In the genomic region with DNA sequence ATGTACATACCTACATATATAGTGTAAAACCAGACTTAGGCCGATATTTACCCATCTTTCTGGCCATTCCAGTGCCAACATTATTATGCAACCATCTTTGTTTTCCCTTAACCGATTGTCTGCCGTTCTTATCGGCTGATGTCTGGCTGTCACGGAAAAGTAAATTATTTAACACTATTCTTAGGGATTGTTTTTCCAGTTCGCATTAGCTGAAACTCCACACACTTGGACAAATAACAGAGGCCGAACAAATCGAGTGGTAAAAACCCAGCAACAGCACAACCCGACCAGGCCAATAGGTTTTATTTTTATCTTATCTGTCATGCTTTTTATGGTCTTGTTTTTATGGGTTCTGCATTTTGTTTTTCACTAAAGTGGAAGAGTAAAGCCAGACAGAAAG, we compare ENCODE assay signal across 2 fruit fly cellular contexts.
TF ChIP-seq lines count a peak whose summit lies in the region.

No protein-coding gene starts in this region.

- TF ChIP-seq CTCF in whole organism, embryonic (GFP tag; optimal IDR thresholded peaks at IDR 0.05; lab: Kevin White, UChicago), result no peak

TF ChIP-seq in whole organism, embryonic, 481 proteins besides CTCF, POLR2A, EP300 and RAD21 (continues in another document):
- TF ChIP-seq Pdp1 (GFP tag; optimal IDR thresholded peaks at IDR 0.05; lab: Kevin White, UChicago) (peak in 1 of 2 experiments; percentile 88), Gug (GFP tag; IDR thresholded peaks at IDR 0.05; lab: Robert Waterston, UW) (no peak), Hsf (GFP tag; optimal IDR thresholded peaks at IDR 0.05; lab: Kevin White, UChicago) (no peak), pfk (GFP tag; optimal IDR thresholded peaks at IDR 0.05; lab: Kevin White, UChicago) (no peak), CG11093 (GFP tag; IDR thresholded peaks at IDR 0.05; lab: Robert Waterston, UW) (no peak), bowl (GFP tag; IDR thresholded peaks at IDR 0.05; lab: Robert Waterston, UW) (no peak), CG13123 (GFP tag; optimal IDR thresholded peaks at IDR 0.05; lab: Kevin White, UChicago) (no peak), zen2 (GFP tag; IDR thresholded peaks at IDR 0.05; lab: Robert Waterston, UW; ENCODE audit: partially characterized antibody) (no peak), CG31388 (GFP tag; optimal IDR thresholded peaks at IDR 0.05; lab: Kevin White, UChicago) (no peak), Antp (GFP tag; optimal IDR thresholded peaks at IDR 0.05; lab: Kevin White, UChicago) (no peak), B-H2 (GFP tag; optimal IDR thresholded peaks at IDR 0.05; lab: Kevin White, UChicago) (peak; percentile 45), Lim3 (GFP tag; IDR thresholded peaks at IDR 0.05; lab: Robert Waterston, UW) (no peak), al (GFP tag; IDR thresholded peaks at IDR 0.05; lab: Robert Waterston, UW) (no peak), exex (tag; optimal IDR thresholded peaks at IDR 0.05; lab: Kevin White, UChicago) (peak; percentile 43), zfh2 (GFP tag; optimal IDR thresholded peaks at IDR 0.05; lab: Kevin White, UChicago) (no peak), Hmr (GFP tag; optimal IDR thresholded peaks at IDR 0.05; lab: Kevin White, UChicago) (peak; percentile 17), pum (GFP tag; optimal IDR thresholded peaks at IDR 0.05; lab: Kevin White, UChicago) (no peak), CG18599 (GFP tag; optimal IDR thresholded peaks at IDR 0.05; lab: Kevin White, UChicago) (peak; percentile 34), dimm (GFP tag; IDR thresholded peaks at IDR 0.05; lab: Robert Waterston, UW) (no peak), CG15011 (GFP tag; optimal IDR thresholded peaks at IDR 0.05; lab: Kevin White, UChicago) (no peak), CG15514 (GFP tag; optimal IDR thresholded peaks at IDR 0.05; lab: Kevin White, UChicago) (no peak), wor (GFP tag; IDR thresholded peaks at IDR 0.05; lab: Robert Waterston, UW) (no peak), Dad (GFP tag; optimal IDR thresholded peaks at IDR 0.05; lab: Kevin White, UChicago) (no peak), CG17612 (GFP tag; IDR thresholded peaks at IDR 0.05; lab: Robert Waterston, UW) (no peak), fu2 (GFP tag; optimal IDR thresholded peaks at IDR 0.05; lab: Kevin White, UChicago) (no peak), so (GFP tag; IDR thresholded peaks at IDR 0.05; lab: Robert Waterston, UW) (no peak), NfI (GFP tag; optimal IDR thresholded peaks at IDR 0.05; lab: Kevin White, UChicago) (no peak), CG1529 (GFP tag; optimal IDR thresholded peaks at IDR 0.05; lab: Kevin White, UChicago) (no peak), Sin3A (optimal IDR thresholded peaks at IDR 0.05; lab: Kevin White, UChicago) (no peak), CG3281 (GFP tag; optimal IDR thresholded peaks at IDR 0.05; lab: Kevin White, UChicago) (peak; percentile 19), Fer1 (GFP tag; optimal IDR thresholded peaks at IDR 0.05; lab: Kevin White, UChicago) (peak; percentile 6), CG11504 (tag; optimal IDR thresholded peaks at IDR 0.05; lab: Kevin White, UChicago) (no peak), eve (GFP tag; optimal IDR thresholded peaks at IDR 0.05; lab: Kevin White, UChicago) (peak in 1 of 2 experiments; percentile 41), Drgx (GFP tag; IDR thresholded peaks at IDR 0.05; lab: Robert Waterston, UW) (no peak), GATAe (GFP tag; conservative IDR thresholded peaks at IDR 0.05; lab: Robert Waterston, UW) (0 out of 2 replicates have a peak, but pooled peaks have one; percentile 16), sug (tag; optimal IDR thresholded peaks at IDR 0.05; lab: Kevin White, UChicago) (peak; percentile 33), CG32532 (GFP tag; IDR thresholded peaks at IDR 0.05; lab: Robert Waterston, UW) (0 out of 2 replicates have a peak, but pooled peaks have one; percentile 11), fd64A (GFP tag; optimal IDR thresholded peaks at IDR 0.05; lab: Kevin White, UChicago) (no peak), CG4854 (GFP tag; optimal IDR thresholded peaks at IDR 0.05; lab: Kevin White, UChicago) (no peak), Hr3 (GFP tag; optimal IDR thresholded peaks at IDR 0.05; lab: Kevin White, UChicago) (no peak), Bteb2 (GFP tag; optimal IDR thresholded peaks at IDR 0.05; lab: Kevin White, UChicago) (no peak), CG14860 (GFP tag; IDR thresholded peaks at IDR 0.05; lab: Robert Waterston, UW; ENCODE audit: partially characterized antibody) (no peak), E2f1 (GFP tag; IDR thresholded peaks at IDR 0.05; lab: Robert Waterston, UW) (no peak), BEAF-32 (GFP tag; optimal IDR thresholded peaks at IDR 0.05; lab: Kevin White, UChicago) (no peak)

TF ChIP-seq in whole organism, prepupa, 60 proteins besides CTCF, POLR2A, EP300 and RAD21:
- TF ChIP-seq fkh (GFP tag; optimal IDR thresholded peaks at IDR 0.05; lab: Kevin White, UChicago), result peak; percentile 59
- no peak for TF ChIP-seq CG9139 (GFP tag; optimal IDR thresholded peaks at IDR 0.05; lab: Kevin White, UChicago)
